Fruit fly (Drosophila melanogaster): ENCODE results near the gene CG7907.

- no peak for TF ChIP-seq insv (optimal IDR thresholded peaks at IDR 0.05)
- no peak for TF ChIP-seq h (optimal IDR thresholded peaks at IDR 0.05)
- TF ChIP-seq ttk (optimal IDR thresholded peaks at IDR 0.05), result no peak
- TF ChIP-seq Sin3A (optimal IDR thresholded peaks at IDR 0.05), result no peak
Observed at dm6 chr3R:21446334-21446733, 42.8 kb downstream of the CG7907 start, which contains the start of gene lbe.

Data from Kc167 (cell line).